Worm (Caenorhabditis elegans) whole organism, young adult: ENCODE data around the gene gtf-2H5.

Experiments used
- C17E4.6 ChIP-seq: fragments of 200-800 bp; sonication (Bioruptor generic); IDR thresholded peaks from 2 replicates; pipeline ENCODE4 v1.3.6; 2022; ENCODE audit warnings: missing genetic modification reagents, missing genetic modification characterization, missing compliant biosample characterization
- D2030.7 ChIP-seq: fragments of 200-800 bp; sonication (Bioruptor generic); IDR thresholded peaks from 2 replicates; pipeline ENCODE4 v1.3.6; 2022; ENCODE audit warnings: missing genetic modification reagents, missing genetic modification characterization, missing compliant biosample characterization
- F22D6.2 ChIP-seq: sonication (generic microtip); optimal IDR thresholded peaks from 2 replicates; lab custom pipeline; 2016; ENCODE audit warnings: mild to moderate bottlenecking, missing genetic modification characterization, missing compliant biosample characterization
- F23B12.7 ChIP-seq: sonication (generic microtip); optimal IDR thresholded peaks from 2 replicates; lab custom pipeline; 2017; ENCODE audit warnings: missing genetic modification characterization, mild to moderate bottlenecking, missing compliant biosample characterization, antibody characterized with exemption, moderate library complexity; ENCODE audit not compliant: insufficient read depth
- F57A8.1 ChIP-seq: fragments of 200-800 bp; sonication (Bioruptor generic); optimal IDR thresholded peaks from 2 replicates; lab custom pipeline; 2018; ENCODE audit warnings: mild to moderate bottlenecking, missing genetic modification characterization, moderate library complexity, missing compliant biosample characterization
- F57C9.4 ChIP-seq: sonication (generic microtip); optimal IDR thresholded peaks from 2 replicates; lab custom pipeline; 2017; ENCODE audit warnings: mild to moderate bottlenecking, missing genetic modification characterization, missing compliant biosample characterization
- K11D2.4 ChIP-seq: fragments of 200-800 bp; sonication (Bioruptor generic); IDR thresholded peaks from 2 replicates; pipeline ENCODE4 v1.3.6; 2022; ENCODE audit warnings: missing genetic modification reagents, missing genetic modification characterization, missing compliant biosample characterization
- T07F8.4 ChIP-seq: sonication (generic microtip); optimal IDR thresholded peaks from 2 replicates; lab custom pipeline; 2016; ENCODE audit warnings: mild to moderate bottlenecking, missing genetic modification characterization, moderate library complexity, missing compliant biosample characterization
- Y56A3A.18 ChIP-seq: fragments of 200-800 bp; sonication (Bioruptor generic); IDR thresholded peaks from 2 replicates; pipeline ENCODE4 v1.3.6; 2022; ENCODE audit warnings: missing genetic modification reagents, missing genetic modification characterization, missing compliant biosample characterization
- Y79H2A.3 ChIP-seq: fragments of 200-800 bp; sonication (Bioruptor generic); conservative IDR thresholded peaks from 2 replicates; pipeline ENCODE4 v1.3.6; 2022; ENCODE audit warnings: missing genetic modification reagents, missing genetic modification characterization, missing compliant biosample characterization
- ZK185.1 ChIP-seq: sonication (generic microtip); optimal IDR thresholded peaks from 2 replicates; lab custom pipeline; 2016; ENCODE audit warnings: mild to moderate bottlenecking, missing genetic modification characterization, missing compliant biosample characterization; ENCODE audit not compliant: poor library complexity, severe bottlenecking
- aptf-3 ChIP-seq: fragments of 200-800 bp; sonication (Bioruptor generic); IDR thresholded peaks from 2 replicates; pipeline ENCODE4 v1.3.6; 2022; ENCODE audit warnings: missing genetic modification characterization, missing compliant biosample characterization
- atf-7 ChIP-seq: sonication (generic microtip); optimal IDR thresholded peaks from 2 replicates; lab custom pipeline; 2017; ENCODE audit warnings: mild to moderate bottlenecking, missing genetic modification characterization, missing compliant biosample characterization
- bed-1 ChIP-seq: fragments of 200-800 bp; sonication (Bioruptor generic); IDR thresholded peaks from 2 replicates; pipeline ENCODE4 v1.3.6; 2022; ENCODE audit warnings: missing genetic modification reagents, missing genetic modification characterization, missing compliant biosample characterization
- ceh-100 ChIP-seq: fragments of 200-800 bp; sonication (Bioruptor generic); IDR thresholded peaks from 2 replicates; pipeline ENCODE4 v1.3.6; 2022; ENCODE audit warnings: missing genetic modification reagents, missing genetic modification characterization, missing compliant biosample characterization
- ceh-27 ChIP-seq: fragments of 200-800 bp; sonication (Bioruptor generic); optimal IDR thresholded peaks from 2 replicates; lab custom pipeline; 2018; ENCODE audit warnings: mild to moderate bottlenecking, missing genetic modification characterization, moderate library complexity, missing compliant biosample characterization
- ceh-91 ChIP-seq: fragments of 200-800 bp; sonication (Bioruptor generic); IDR thresholded peaks from 2 replicates; pipeline ENCODE4 v1.3.6; 2022; ENCODE audit warnings: missing genetic modification reagents, missing genetic modification characterization, missing compliant biosample characterization
- dox-1 ChIP-seq: fragments of 200-800 bp; sonication (Bioruptor generic); IDR thresholded peaks from 2 replicates; pipeline ENCODE4 v1.3.6; 2022; ENCODE audit warnings: missing genetic modification reagents, missing genetic modification characterization, missing compliant biosample characterization
- egl-18 ChIP-seq: fragments of 200-800 bp; sonication (Bioruptor generic); IDR thresholded peaks from 2 replicates; pipeline ENCODE4 v1.3.6; 2022; ENCODE audit warnings: missing genetic modification reagents, missing genetic modification characterization, missing compliant biosample characterization
- egl-44 ChIP-seq: fragments of 200-800 bp; sonication (Bioruptor generic); IDR thresholded peaks from 2 replicates; pipeline ENCODE4 v1.3.6; 2022; ENCODE audit warnings: missing genetic modification reagents, missing genetic modification characterization, missing compliant biosample characterization
- ets-4 ChIP-seq: fragments of 200-800 bp; sonication (Bioruptor generic); optimal IDR thresholded peaks from 2 replicates; lab custom pipeline; 2018; ENCODE audit warnings: mild to moderate bottlenecking, missing genetic modification characterization, missing compliant biosample characterization
- fkh-3 ChIP-seq: sonication (generic microtip); optimal IDR thresholded peaks from 2 replicates; lab custom pipeline; 2016; ENCODE audit warnings: mild to moderate bottlenecking, missing genetic modification characterization, missing compliant biosample characterization
- gei-17 ChIP-seq: fragments of 200-800 bp; sonication (Bioruptor generic); optimal IDR thresholded peaks from 2 replicates; lab custom pipeline; 2018; ENCODE audit warnings: mild to moderate bottlenecking, missing genetic modification characterization, missing compliant biosample characterization
- hlh-26 ChIP-seq: fragments of 200-800 bp; sonication (Bioruptor generic); conservative IDR thresholded peaks from 2 replicates; pipeline ENCODE4 v1.3.6; 2022; ENCODE audit warnings: missing genetic modification reagents, missing genetic modification characterization, missing compliant biosample characterization
- hrde-1 ChIP-seq: sonication (generic microtip); optimal IDR thresholded peaks from 2 replicates; lab custom pipeline; 2016; ENCODE audit warnings: missing genetic modification characterization, mild to moderate bottlenecking, missing compliant biosample characterization, moderate library complexity, missing genotype, missing genetic modification reagents, borderline replicate concordance
- hsf-1 ChIP-seq: fragments of 200-800 bp; sonication (Bioruptor generic); IDR thresholded peaks from 2 replicates; pipeline ENCODE4 v1.3.6; 2022; ENCODE audit warnings: missing genetic modification reagents, missing genetic modification characterization, missing compliant biosample characterization
- let-526 ChIP-seq: fragments of 200-800 bp; sonication (Bioruptor generic); IDR thresholded peaks from 2 replicates; pipeline ENCODE4 v1.3.6; 2022; ENCODE audit warnings: missing genetic modification reagents, missing genetic modification characterization, missing compliant biosample characterization
- let-607 ChIP-seq, 2 experiments: fragments of 200-800 bp in 1 of 2; sonication (Bioruptor generic) in 1 of 2; sonication (generic microtip) in 1 of 2; optimal IDR thresholded peaks; 2 replicates each; lab custom pipeline; 2016 to 2018; ENCODE audit warnings: mild to moderate bottlenecking in 2 of 2, missing compliant biosample characterization in 2 of 2, missing genetic modification characterization in 2 of 2, moderate library complexity in 2 of 2, missing genotype in 1 of 2
- lin-54 ChIP-seq: fragments of 200-800 bp; sonication (Bioruptor generic); optimal IDR thresholded peaks from 2 replicates; lab custom pipeline; 2018; ENCODE audit warnings: mild to moderate bottlenecking, missing genetic modification characterization, missing compliant biosample characterization
- madf-6 ChIP-seq: fragments of 200-800 bp; sonication (Bioruptor generic); IDR thresholded peaks from 2 replicates; pipeline ENCODE4 v1.3.6; 2022; ENCODE audit warnings: missing genetic modification reagents, missing genetic modification characterization, missing compliant biosample characterization
- mxl-1 ChIP-seq: sonication (generic microtip); optimal IDR thresholded peaks from 2 replicates; lab custom pipeline; 2016; ENCODE audit warnings: missing genetic modification characterization, missing compliant biosample characterization
- nhr-120 ChIP-seq: fragments of 200-800 bp; sonication (Bioruptor generic); IDR thresholded peaks from 2 replicates; pipeline ENCODE4 v1.3.6; 2022; ENCODE audit warnings: missing genetic modification characterization, missing compliant biosample characterization
- nhr-90 ChIP-seq: sonication (generic microtip); optimal IDR thresholded peaks from 2 replicates; lab custom pipeline; 2016; ENCODE audit warnings: missing genotype, mild to moderate bottlenecking, missing genetic modification characterization, missing compliant biosample characterization
- repo-1 ChIP-seq: sonication (generic microtip); optimal IDR thresholded peaks from 2 replicates; lab custom pipeline; 2017; ENCODE audit warnings: mild to moderate bottlenecking, missing genetic modification characterization, missing compliant biosample characterization
- sdz-38 ChIP-seq: sonication (generic microtip); optimal IDR thresholded peaks from 2 replicates; lab custom pipeline; 2016; ENCODE audit warnings: missing genotype, missing genetic modification characterization, missing compliant biosample characterization
- snpc-1.1 ChIP-seq: sonication (generic microtip); optimal IDR thresholded peaks from 2 replicates; lab custom pipeline; 2017; ENCODE audit warnings: missing genetic modification characterization, mild to moderate bottlenecking, missing compliant biosample characterization, antibody characterized with exemption, moderate library complexity, missing genotype, missing genetic modification reagents; ENCODE audit not compliant: insufficient read depth
- tbp1 ChIP-seq: fragments of 200-800 bp; sonication (Bioruptor generic); optimal IDR thresholded peaks from 2 replicates; lab custom pipeline; 2018; ENCODE audit warnings: mild to moderate bottlenecking, missing genetic modification characterization, missing compliant biosample characterization
- xnd-1 ChIP-seq: sonication (generic microtip); optimal IDR thresholded peaks from 2 replicates; lab custom pipeline; 2016; ENCODE audit warnings: missing genotype, missing genetic modification reagents, missing genetic modification characterization, missing compliant biosample characterization
- zfh-2 ChIP-seq: fragments of 200-800 bp; sonication (Bioruptor generic); conservative IDR thresholded peaks from 2 replicates; pipeline ENCODE4 v1.3.6; 2022; ENCODE audit warnings: missing genetic modification reagents, missing genetic modification characterization, missing compliant biosample characterization
- ztf-18 ChIP-seq: sonication (generic microtip); optimal IDR thresholded peaks from 2 replicates; lab custom pipeline; 2016; ENCODE audit warnings: missing genotype, mild to moderate bottlenecking, missing genetic modification characterization, missing compliant biosample characterization
- ztf-22 ChIP-seq: fragments of 200-800 bp; sonication (Bioruptor generic); optimal IDR thresholded peaks from 2 replicates; lab custom pipeline; 2018; ENCODE audit warnings: mild to moderate bottlenecking, missing genetic modification characterization, moderate library complexity, missing compliant biosample characterization
- ztf-28 ChIP-seq: fragments of 200-800 bp; sonication (Bioruptor generic); IDR thresholded peaks from 2 replicates; pipeline ENCODE4 v1.3.6; 2022; ENCODE audit warnings: missing genetic modification reagents, missing genetic modification characterization, missing compliant biosample characterization

Gene gtf-2H5

DNA sequence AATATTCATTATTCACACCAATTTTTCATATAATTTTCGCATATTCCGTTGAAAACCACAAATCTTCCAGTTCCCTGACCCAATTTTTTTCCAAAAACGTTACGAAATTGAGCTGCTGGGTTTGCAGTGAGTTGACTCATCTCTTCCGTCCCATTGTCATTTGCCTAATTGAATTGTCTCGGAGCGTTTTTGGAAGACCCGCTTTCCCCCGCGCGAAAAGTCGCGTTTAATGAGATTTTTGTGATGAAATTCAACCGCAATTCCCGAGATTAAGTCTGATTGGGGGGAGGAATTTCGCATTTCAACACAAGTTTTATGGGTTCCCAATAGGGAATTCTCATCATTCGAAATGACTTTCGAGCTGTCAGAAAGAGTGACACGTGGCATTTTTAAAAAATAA lies 34.5 kb upstream of the gtf-2H5 start:
- TF ChIP-seq ceh-100 (GFP tag; lab: Robert Waterston, UW), result no peak
- TF ChIP-seq egl-44 (GFP tag; lab: Robert Waterston, UW), result no peak
- TF ChIP-seq ceh-27, result no peak
- no peak for TF ChIP-seq xnd-1
- no peak for TF ChIP-seq fkh-3
- no peak for TF ChIP-seq ztf-18 (tag; lab: Kevin White, UChicago)
- TF ChIP-seq tbp1, result no peak
- no peak for TF ChIP-seq ceh-91 (GFP tag; lab: Robert Waterston, UW)

- no peak for TF ChIP-seq hlh-26 (GFP tag; lab: Robert Waterston, UW)
- no peak for TF ChIP-seq hrde-1 (tag; lab: Kevin White, UChicago)
- TF ChIP-seq F22D6.2, result no peak
- no peak for TF ChIP-seq snpc-1.1 (tag; lab: Kevin White, UChicago)
- TF ChIP-seq egl-18 (GFP tag; lab: Robert Waterston, UW), result no peak
- no peak for TF ChIP-seq zfh-2
- TF ChIP-seq repo-1 (tag; lab: Kevin White, UChicago), result no peak
- TF ChIP-seq gei-17 (GFP tag; lab: Kevin White, UChicago), result no peak
- TF ChIP-seq ztf-28, result no peak
- no peak for TF ChIP-seq sdz-38 (tag; lab: Kevin White, UChicago)
- no peak for TF ChIP-seq nhr-120 (GFP tag; lab: Robert Waterston, UW)
- TF ChIP-seq bed-1 (GFP tag; lab: Robert Waterston, UW), result no peak
- TF ChIP-seq aptf-3 (GFP tag; lab: Robert Waterston, UW), result no peak
These were observed 32.2 kb upstream of the gtf-2H5 start, which contains the start of gene best-17 for ce11 chrIII:609549-609948. Gene best-17 (minus strand): TSS chrIII:609649.

ce11 chrIII:605415-606054 lies 28.2 kb upstream of the gtf-2H5 start, which contains the start of the genes Y55B1AR.4 and ttr-7:
Gene Y55B1AR.4 (minus strand): TSS chrIII:605515.
Gene ttr-7 (plus strand): TSS chrIII:606004.
- TF ChIP-seq F57A8.1 (GFP tag; lab: Kevin White, UChicago), result no peak
- no peak for TF ChIP-seq ztf-22 (GFP tag; lab: Kevin White, UChicago)
- no peak for TF ChIP-seq xnd-1
- no peak for TF ChIP-seq F57C9.4 (tag; lab: Kevin White, UChicago)
- TF ChIP-seq sdz-38 (tag; lab: Kevin White, UChicago), result no peak
- no peak for TF ChIP-seq lin-54 (GFP tag; lab: Kevin White, UChicago)

DNA sequence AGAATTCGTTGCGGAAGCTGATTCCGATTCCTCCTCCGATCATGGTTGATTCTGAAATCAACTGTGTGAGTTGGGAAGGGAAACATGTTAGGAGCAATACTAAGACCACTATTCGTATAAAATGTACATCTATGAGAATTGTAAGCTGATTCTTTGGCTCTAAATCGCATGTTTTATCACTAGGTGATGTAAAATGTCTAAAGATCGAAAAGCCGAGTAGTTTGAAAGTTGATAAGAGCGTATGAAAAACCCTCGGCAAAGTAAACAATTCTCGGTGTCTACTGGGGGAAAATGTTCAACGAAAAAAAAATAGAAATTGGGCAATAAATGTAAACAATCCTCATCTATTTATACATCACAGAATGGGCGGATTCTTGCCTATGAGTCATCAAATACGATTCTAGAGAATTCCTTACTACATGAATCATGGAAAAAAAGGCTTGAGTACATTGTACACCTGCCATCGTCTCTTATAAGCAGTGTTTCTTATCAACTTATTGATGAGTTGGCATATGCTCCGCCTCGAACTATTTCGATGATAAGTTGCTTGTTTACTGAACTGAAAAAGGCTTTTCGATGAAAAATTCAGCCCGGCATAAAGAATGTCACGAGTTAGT lies 23.1 kb upstream of the gtf-2H5 start, which contains the start of gene lec-6:
Gene lec-6, minus strand, starts transcription at position 51 of the 617 bp plus-strand sequence.
- TF ChIP-seq D2030.7 (GFP tag; lab: Robert Waterston, UW) (no peak), nhr-90 (peak; percentile 49), mxl-1 (tag; lab: Kevin White, UChicago) (no peak), ztf-22 (GFP tag; lab: Kevin White, UChicago) (peak; percentile 5), tbp1 (peak; percentile 27), atf-7 (tag; lab: Kevin White, UChicago) (peak; percentile 27), T07F8.4 (no peak), C17E4.6 (GFP tag; lab: Robert Waterston, UW) (no peak), madf-6 (GFP tag; lab: Robert Waterston, UW) (no peak), let-526 (0 out of 2 replicates have a peak, but pooled peaks have one; percentile 16), dox-1 (GFP tag; lab: Robert Waterston, UW) (0 out of 2 replicates have a peak, but pooled peaks have one; percentile 59), hsf-1 (0 out of 2 replicates have a peak, but pooled peaks have one; percentile 8), K11D2.4 (GFP tag; lab: Robert Waterston, UW) (no peak), Y79H2A.3 (GFP tag; lab: Robert Waterston, UW) (no peak), ets-4 (GFP tag; lab: Kevin White, UChicago) (peak; percentile 70), F23B12.7 (tag; lab: Kevin White, UChicago) (peak; percentile 35), Y56A3A.18 (GFP tag; lab: Robert Waterston, UW) (no peak), let-607 (tag; optimal IDR thresholded peaks at IDR 0.05; lab: Kevin White, UChicago) (peak; percentile 92 to 96), ZK185.1 (peak; percentile 66)
